Worm (Caenorhabditis elegans) whole organism, L1 larva: ENCODE measurements around the gene C06E2.5.

Source experiments
- efl-3 ChIP-seq: fragments of 200-800 bp; sonication (Bioruptor generic); optimal IDR thresholded peaks from 2 replicates; lab custom pipeline; 2018; ENCODE audit warnings: mild to moderate bottlenecking, missing genetic modification characterization, missing compliant biosample characterization
- elt-3 ChIP-seq, 6 experiments: fragments of 150-350 bp in 1 of 6; sonication (generic microtip); optimal IDR thresholded peaks; 2 replicates each; lab custom pipeline; 2017 to 2018; ENCODE audit warnings: missing biosample characterization in 6 of 6, missing genetic modification characterization in 6 of 6, inconsistent platforms in 1 of 6
- unc-62 ChIP-seq: fragments of 150-350 bp; optimal IDR thresholded peaks from 2 replicates; lab custom pipeline; 2014; ENCODE audit warnings: missing biosample characterization, missing genetic modification reagents, missing genetic modification characterization

DNA sequence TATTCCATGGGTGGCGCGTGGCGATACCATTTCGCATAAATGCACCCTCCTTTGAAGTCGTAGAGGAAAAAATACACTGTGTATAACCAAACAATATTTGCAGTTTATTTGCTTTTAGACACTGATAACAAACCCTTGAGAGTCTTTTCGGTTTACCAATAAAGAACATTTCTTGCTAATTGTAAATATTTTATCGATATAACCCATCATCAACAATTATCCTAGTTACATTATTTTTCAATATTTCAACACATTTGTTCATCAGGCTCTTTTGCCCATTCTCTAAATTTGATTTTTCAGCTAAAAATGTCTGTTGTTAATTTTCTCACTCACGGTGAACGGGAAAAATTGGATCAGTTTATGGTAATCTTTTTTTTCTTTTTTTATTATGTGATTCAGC, 13.8 kb downstream of the C06E2.5 start, which contains the start of gene ubc-23:
- TF ChIP-seq efl-3 (GFP tag; lab: Kevin White, UChicago) (no peak), elt-3 (tag; optimal IDR thresholded peaks at IDR 0.05; lab: Kevin White, UChicago) (no peak), unc-62 (GFP tag; lab: Kevin White, UChicago) (no peak)
